Worm (Caenorhabditis elegans): ENCODE results near the gene F08C6.18.

DNA sequence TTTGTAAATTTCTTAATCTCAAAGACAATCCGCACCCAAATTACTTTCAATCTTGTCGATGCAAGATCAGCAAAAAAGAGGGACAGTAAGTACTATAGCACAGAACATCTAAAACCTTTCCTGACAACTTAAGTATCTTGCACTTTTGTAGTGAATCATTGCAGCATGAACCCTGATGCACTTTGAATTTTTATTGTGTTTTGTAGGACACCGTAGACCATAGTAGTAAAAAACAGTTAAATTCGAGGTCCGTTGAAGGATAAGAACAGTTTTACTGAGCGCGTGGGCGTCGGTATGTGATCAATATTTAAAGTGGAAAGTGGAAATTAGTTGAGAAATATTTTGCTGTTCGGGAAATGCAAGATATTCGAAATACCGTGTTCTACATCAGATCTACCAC, 8.8 kb upstream of the F08C6.18 start:
- TF ChIP-seq ceh-82 (tag; optimal IDR thresholded peaks at IDR 0.05) (no peak), alr-1 (tag; optimal IDR thresholded peaks at IDR 0.05; ENCODE audit: borderline replicate concordance) (no peak), egl-27 (tag; optimal IDR thresholded peaks at IDR 0.05) (no peak), sup-37 (GFP tag; optimal IDR thresholded peaks at IDR 0.05) (no peak), unc-86 (tag; optimal IDR thresholded peaks at IDR 0.05) (no peak), sox-4 (tag; optimal IDR thresholded peaks at IDR 0.05) (no peak), fos-1 (tag; optimal IDR thresholded peaks at IDR 0.05) (no peak), elt-3 (tag; optimal IDR thresholded peaks at IDR 0.05) (no peak), lin-15B (tag; optimal IDR thresholded peaks at IDR 0.05) (no peak), ama-1 (optimal IDR thresholded peaks at IDR 0.05) (no peak), sptf-1 (tag; optimal IDR thresholded peaks at IDR 0.05) (no peak), pqm-1 (tag; optimal IDR thresholded peaks at IDR 0.05) (no peak), efl-1 (optimal IDR thresholded peaks at IDR 0.05) (no peak), efl-1 (GFP tag; optimal IDR thresholded peaks at IDR 0.05 in 1 of 2) (no peak)
